Worm (Caenorhabditis elegans) whole organism, L4 larva: ENCODE results near the gene dod-17.

Experiments used
- aly-2 ChIP-seq: sonication (generic microtip); optimal IDR thresholded peaks from 2 replicates; lab custom pipeline; 2018; ENCODE audit warnings: missing biosample characterization, missing genetic modification characterization
- ces-1 ChIP-seq: fragments of 150-350 bp; sonication (generic microtip); optimal IDR thresholded peaks from 4 replicates; lab custom pipeline; 2014; ENCODE audit warnings: missing biosample characterization, missing genetic modification reagents, missing genetic modification characterization
- dmd-8 ChIP-seq: fragments of 200-800 bp; sonication (Bioruptor generic); IDR thresholded peaks from 2 replicates; pipeline ENCODE4 v1.3.6; 2022; ENCODE audit warnings: missing genetic modification characterization, missing compliant biosample characterization
- egl-43 ChIP-seq: fragments of 200-800 bp; sonication (Bioruptor generic); IDR thresholded peaks from 2 replicates; pipeline ENCODE4 v1.3.6; 2022; ENCODE audit warnings: missing genetic modification reagents, missing genetic modification characterization, missing compliant biosample characterization
- hlh-30 ChIP-seq: sonication (generic microtip); optimal IDR thresholded peaks from 2 replicates; lab custom pipeline; 2017; ENCODE audit warnings: antibody characterized with exemption, mild to moderate bottlenecking, missing genetic modification characterization, missing compliant biosample characterization; ENCODE audit not compliant: insufficient read depth
- lin-13 ChIP-seq: fragments of 150-350 bp; optimal IDR thresholded peaks from 2 replicates; lab custom pipeline; 2014; ENCODE audit warnings: missing biosample characterization, missing genetic modification reagents, missing genetic modification characterization
- lin-39 ChIP-seq: fragments of 150-350 bp; optimal IDR thresholded peaks from 2 replicates; lab custom pipeline; 2014; ENCODE audit warnings: missing biosample characterization, missing genetic modification reagents, missing genetic modification characterization
- nhr-41 ChIP-seq: fragments of 200-800 bp; sonication (Bioruptor generic); IDR thresholded peaks from 2 replicates; pipeline ENCODE4 v1.3.6; 2022; ENCODE audit warnings: missing genetic modification reagents, missing genetic modification characterization, missing compliant biosample characterization
- nhr-77 ChIP-seq: fragments of 150-350 bp; optimal IDR thresholded peaks from 2 replicates; lab custom pipeline; 2014; ENCODE audit warnings: missing biosample characterization, missing genetic modification characterization
- zag-1 ChIP-seq: fragments of 150-350 bp; optimal IDR thresholded peaks from 2 replicates; lab custom pipeline; 2014; ENCODE audit warnings: missing biosample characterization, missing genetic modification characterization

- no peak for TF ChIP-seq nhr-77 (tag; lab: Kevin White, UChicago)
- no peak for TF ChIP-seq zag-1 (tag; lab: Kevin White, UChicago)
- no peak for TF ChIP-seq dmd-8 (GFP tag; lab: Robert Waterston, UW)
- no peak for TF ChIP-seq lin-13 (GFP tag; lab: Kevin White, UChicago)
- TF ChIP-seq lin-39 (tag; lab: Kevin White, UChicago) = no peak
- no peak for TF ChIP-seq egl-43
- no peak for TF ChIP-seq ces-1 (GFP tag; lab: Kevin White, UChicago)
- no peak for TF ChIP-seq aly-2
- no peak for TF ChIP-seq nhr-41 (GFP tag; lab: Robert Waterston, UW)
- TF ChIP-seq hlh-30 (tag; lab: Kevin White, UChicago) = no peak
These were observed 16.0 kb upstream of the dod-17 start, which contains the start of gene F55G11.7 for ce11 chrIV:12960136-12960535.
